Worm (Caenorhabditis elegans): Measurements from ENCODE around the gene srab-20.

ce11 chrV:3417928-3418327, 10.9 kb upstream of the srab-20 start, which contains the start of gene T20D4.3:
- TF ChIP-seq cog-1 (tag; optimal IDR thresholded peaks at IDR 0.05) = no peak
- no peak for TF ChIP-seq med-1 (GFP tag; optimal IDR thresholded peaks at IDR 0.05; ENCODE audit: insufficient read depth)
- TF ChIP-seq flt-1 (GFP tag; IDR thresholded peaks at IDR 0.05) = no peak
- no peak for TF ChIP-seq klf-2 (GFP tag; conservative IDR thresholded peaks at IDR 0.05)
- no peak for TF ChIP-seq ztf-29 (GFP tag; IDR thresholded peaks at IDR 0.05)
- TF ChIP-seq tab-1 (GFP tag; IDR thresholded peaks at IDR 0.05) = no peak
- TF ChIP-seq ztf-23 (GFP tag; IDR thresholded peaks at IDR 0.05) = no peak
- no peak for TF ChIP-seq ref-1 (GFP tag; conservative IDR thresholded peaks at IDR 0.05)
- TF ChIP-seq T22C8.4 (GFP tag; IDR thresholded peaks at IDR 0.05) = no peak
